Fruit fly (Drosophila melanogaster) whole organism, wandering third instar larva: ENCODE results near the gene eIF2alpha.
A peak's percentile ranks its signal among the peaks of the same experiment; 100 is the strongest.

Experiments used
- Abd-B ChIP-seq: fragments of >200 bp; optimal IDR thresholded peaks from 2 replicates; lab custom pipeline; 2017; ENCODE audit warnings: missing biosample characterization, missing genetic modification characterization
- CG32264 ChIP-seq: fragments of 200-800 bp; sonication (Bioruptor generic); optimal IDR thresholded peaks from 2 replicates; lab custom pipeline; 2016; ENCODE audit warnings: missing biosample characterization, missing genetic modification characterization
- CG9705 ChIP-seq: fragments of 200-800 bp; sonication (Bioruptor generic); optimal IDR thresholded peaks from 2 replicates; lab custom pipeline; 2018; ENCODE audit warnings: missing biosample characterization, mild to moderate bottlenecking, missing genetic modification characterization
- CrebA ChIP-seq: fragments of 200-800 bp; sonication (Bioruptor generic); optimal IDR thresholded peaks from 2 replicates; lab custom pipeline; 2016; ENCODE audit warnings: missing biosample characterization, mild to moderate bottlenecking, missing genetic modification characterization, borderline replicate concordance
- Dfd ChIP-seq: fragments of >200 bp; optimal IDR thresholded peaks from 2 replicates; lab custom pipeline; 2017; ENCODE audit warnings: missing biosample characterization, missing genetic modification characterization
- Dif ChIP-seq: fragments of 200-275, 200-300 bp; sonication (Bioruptor generic); optimal IDR thresholded peaks from 2 replicates; lab custom pipeline; 2018; ENCODE audit warnings: missing biosample characterization, missing genetic modification characterization; ENCODE audit not compliant: partially characterized antibody
- GATAd ChIP-seq: sonication (Bioruptor generic); optimal IDR thresholded peaks from 2 replicates; lab custom pipeline; 2016; ENCODE audit warnings: missing biosample characterization, missing genetic modification characterization
- HLH106 ChIP-seq: fragments of 200-800 bp; optimal IDR thresholded peaks from 3 replicates; lab custom pipeline; 2019; ENCODE audit warnings: missing biosample characterization, mild to moderate bottlenecking, missing genetic modification characterization, moderate library complexity
- Hr78 ChIP-seq: fragments of >200 bp; optimal IDR thresholded peaks from 2 replicates; lab custom pipeline; 2017; ENCODE audit warnings: missing biosample characterization, missing genetic modification characterization
- Hr83 ChIP-seq: fragments of 200-300 bp; sonication (Bioruptor generic); optimal IDR thresholded peaks from 2 replicates; lab custom pipeline; 2016; ENCODE audit warnings: missing biosample characterization, mild to moderate bottlenecking, missing genetic modification characterization, moderate library complexity; ENCODE audit not compliant: poor library complexity, severe bottlenecking
- Jra ChIP-seq: sonication (Bioruptor generic); optimal IDR thresholded peaks from 2 replicates; lab custom pipeline; 2016; ENCODE audit warnings: missing biosample characterization, missing genetic modification characterization
- Mio ChIP-seq: sonication (Bioruptor generic); optimal IDR thresholded peaks from 2 replicates; lab custom pipeline; 2016; ENCODE audit warnings: missing biosample characterization, missing genetic modification characterization
- Myc ChIP-seq: fragments of >200 bp; optimal IDR thresholded peaks from 2 replicates; lab custom pipeline; 2017
- N ChIP-seq: fragments of >200 bp; optimal IDR thresholded peaks from 2 replicates; lab custom pipeline; 2018; ENCODE audit warnings: missing biosample characterization, missing external identifiers, missing genetic modification characterization
- OdsH ChIP-seq: fragments of 200-800 bp; sonication (Bioruptor generic); optimal IDR thresholded peaks from 2 replicates; lab custom pipeline; 2016; ENCODE audit warnings: missing biosample characterization, mild to moderate bottlenecking, missing genetic modification characterization
- Rel ChIP-seq, 2 experiments: fragments of 200-800 bp; sonication (Bioruptor generic) in 1 of 2; optimal IDR thresholded peaks; 2 replicates in 1 of 2; 3 replicates in 1 of 2; lab custom pipeline; 2016 to 2019; ENCODE audit warnings: mild to moderate bottlenecking in 2 of 2, missing biosample characterization in 2 of 2, missing genetic modification characterization in 2 of 2, moderate library complexity in 1 of 2
- Sp1 ChIP-seq: fragments of 200-800 bp; sonication (Bioruptor generic); optimal IDR thresholded peaks from 3 replicates; lab custom pipeline; 2019; ENCODE audit warnings: missing biosample characterization, mild to moderate bottlenecking, missing genetic modification characterization, moderate library complexity
- br ChIP-seq: fragments of 200-800 bp; sonication (Bioruptor generic); optimal IDR thresholded peaks from 2 replicates; lab custom pipeline; 2016; ENCODE audit warnings: missing biosample characterization, missing genetic modification characterization
- brk ChIP-seq: fragments of 200-800 bp; sonication (Bioruptor generic); optimal IDR thresholded peaks from 2 replicates; lab custom pipeline; 2016; ENCODE audit warnings: missing biosample characterization, mild to moderate bottlenecking, missing genetic modification characterization
- dmrt93B ChIP-seq: fragments of 200-800 bp; sonication (Bioruptor generic); optimal IDR thresholded peaks from 2 replicates; lab custom pipeline; 2018; ENCODE audit warnings: missing biosample characterization, mild to moderate bottlenecking, missing genetic modification characterization
- dsf ChIP-seq: sonication (Bioruptor generic); optimal IDR thresholded peaks from 2 replicates; lab custom pipeline; 2016; ENCODE audit warnings: missing biosample characterization, missing genetic modification characterization, borderline replicate concordance
- ey ChIP-seq: fragments of 200-800 bp; sonication (Bioruptor generic); optimal IDR thresholded peaks from 2 replicates; lab custom pipeline; 2016; ENCODE audit warnings: missing biosample characterization, missing genetic modification characterization
- foxo ChIP-seq, 2 experiments: fragments of 200-800 bp; sonication (Bioruptor generic); optimal IDR thresholded peaks; 2 replicates in 1 of 2; 3 replicates in 1 of 2; lab custom pipeline; 2016 to 2017; ENCODE audit warnings: missing biosample characterization in 2 of 2, missing genetic modification characterization in 2 of 2
- fru ChIP-seq: fragments of 200-800 bp; sonication (Bioruptor generic); optimal IDR thresholded peaks from 3 replicates; lab custom pipeline; 2016; ENCODE audit warnings: missing biosample characterization, mild to moderate bottlenecking, missing genetic modification characterization
- h ChIP-seq: fragments of 200-800 bp; sonication (Bioruptor generic); optimal IDR thresholded peaks from 3 replicates; lab custom pipeline; 2016; ENCODE audit warnings: missing biosample characterization, mild to moderate bottlenecking, missing genetic modification characterization
- jim ChIP-seq: fragments of 175-275, 200-325 bp; sonication (Bioruptor generic); optimal IDR thresholded peaks from 2 replicates; lab custom pipeline; 2016; ENCODE audit warnings: missing biosample characterization, mild to moderate bottlenecking, missing genetic modification characterization
- lola ChIP-seq: fragments of >200 bp; optimal IDR thresholded peaks from 2 replicates; lab custom pipeline; 2017; ENCODE audit warnings: missing biosample characterization, missing genetic modification characterization
- pan ChIP-seq: fragments of >200 bp; optimal IDR thresholded peaks from 2 replicates; lab custom pipeline; 2017
- psq ChIP-seq: fragments of 200-800 bp; sonication (Bioruptor generic); optimal IDR thresholded peaks from 3 replicates; lab custom pipeline; 2017; ENCODE audit warnings: missing biosample characterization, mild to moderate bottlenecking, missing genetic modification characterization, moderate library complexity
- rgr ChIP-seq: fragments of 200-800 bp; sonication (Bioruptor generic); optimal IDR thresholded peaks from 3 replicates; lab custom pipeline; 2016; ENCODE audit warnings: missing biosample characterization, mild to moderate bottlenecking, missing genetic modification characterization
- sage ChIP-seq: fragments of 200-800 bp; sonication (Bioruptor generic); optimal IDR thresholded peaks from 2 replicates; lab custom pipeline; 2016; ENCODE audit warnings: missing biosample characterization, mild to moderate bottlenecking, missing genetic modification characterization
- sv ChIP-seq: fragments of 200-800 bp; sonication (Bioruptor generic); optimal IDR thresholded peaks from 3 replicates; lab custom pipeline; 2016; ENCODE audit warnings: missing biosample characterization, missing genetic modification characterization
- tai ChIP-seq: sonication (Bioruptor generic); optimal IDR thresholded peaks from 2 replicates; lab custom pipeline; 2016; ENCODE audit warnings: missing biosample characterization, missing genetic modification characterization
- usp ChIP-seq: fragments of >200 bp; optimal IDR thresholded peaks from 2 replicates; lab custom pipeline; 2017; ENCODE audit warnings: missing biosample characterization, missing genetic modification characterization
- woc ChIP-seq: sonication (Bioruptor generic); optimal IDR thresholded peaks from 2 replicates; lab custom pipeline; 2016; ENCODE audit warnings: missing biosample characterization, mild to moderate bottlenecking, missing genetic modification characterization

eIF2alpha gene

dm6 chrX:16428476-16428875, 18.3 kb downstream of the eIF2alpha start:
- no peak for TF ChIP-seq psq
- no peak for TF ChIP-seq woc
- TF ChIP-seq Hr83 (GFP tag; lab: Kevin White, UChicago), result no peak
- no peak for TF ChIP-seq HLH106 (tag; lab: Kevin White, UChicago)
- TF ChIP-seq h, result no peak
- no peak for TF ChIP-seq dmrt93B (GFP tag; lab: Kevin White, UChicago)

DNA sequence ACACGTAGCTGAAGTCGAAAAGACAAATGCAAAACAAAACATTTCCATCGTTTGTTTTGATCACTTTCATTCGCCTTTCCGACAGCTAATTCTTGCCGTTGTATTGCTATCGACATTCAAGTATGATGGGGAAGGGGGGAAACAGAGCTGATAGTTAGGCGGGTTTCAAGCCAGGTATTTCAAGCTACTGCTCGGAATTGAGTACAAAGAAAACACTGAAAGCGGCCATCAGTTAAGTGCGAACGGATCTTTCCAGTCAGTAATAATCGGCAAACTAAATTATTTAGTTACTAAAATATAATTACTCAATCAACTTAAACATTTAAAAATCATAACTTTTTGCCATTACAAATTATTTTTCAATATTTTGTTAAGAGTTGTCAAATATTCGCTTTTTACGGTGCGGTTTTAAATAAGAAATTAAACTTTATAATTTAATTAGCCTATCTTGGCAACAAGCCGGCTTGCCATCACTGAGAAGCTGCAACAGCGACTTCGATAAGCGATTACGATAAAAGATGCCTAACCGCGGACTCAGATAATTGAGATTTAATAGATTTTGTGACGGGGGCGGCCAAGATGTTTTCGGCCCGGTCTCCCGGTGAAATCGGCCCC, 18.9 kb downstream of the eIF2alpha start:
- TF ChIP-seq CG9705, result no peak
- no peak for TF ChIP-seq Dif (GFP tag; lab: Kevin White, UChicago)
- TF ChIP-seq brk, result no peak
- no peak for TF ChIP-seq Mio (GFP tag; lab: Kevin White, UChicago)
- TF ChIP-seq foxo (GFP tag; optimal IDR thresholded peaks at IDR 0.05; lab: Kevin White, UChicago), result no peak
- TF ChIP-seq pan (lab: Kevin White, UChicago), result no peak
- no peak for TF ChIP-seq Jra (GFP tag; lab: Kevin White, UChicago)
- no peak for TF ChIP-seq jim
- no peak for TF ChIP-seq Abd-B
- no peak for TF ChIP-seq OdsH (GFP tag; lab: Kevin White, UChicago)
- TF ChIP-seq Dfd (GFP tag; lab: Kevin White, UChicago), result no peak
- TF ChIP-seq ey, result no peak
- no peak for TF ChIP-seq tai
- peak; percentile 88 for TF ChIP-seq Myc (lab: Kevin White, UChicago)
- no peak for TF ChIP-seq CG32264
- TF ChIP-seq fru (GFP tag; lab: Kevin White, UChicago), result no peak
- TF ChIP-seq GATAd, result no peak
- TF ChIP-seq Sp1 (GFP tag; lab: Kevin White, UChicago), result no peak
- no peak for TF ChIP-seq lola (GFP tag; lab: Kevin White, UChicago)
- TF ChIP-seq rgr (GFP tag; lab: Kevin White, UChicago), result no peak
- TF ChIP-seq br (GFP tag; lab: Kevin White, UChicago), result no peak
- no peak for TF ChIP-seq dmrt93B (GFP tag; lab: Kevin White, UChicago)
- no peak for TF ChIP-seq usp (GFP tag; lab: Kevin White, UChicago)
- TF ChIP-seq woc, result peak; percentile 68
- TF ChIP-seq Hr78 (GFP tag; lab: Kevin White, UChicago), result no peak
- no peak for TF ChIP-seq CrebA
- TF ChIP-seq psq, result peak; percentile 70
- TF ChIP-seq, all 38 proteins: peak for 3

DNA sequence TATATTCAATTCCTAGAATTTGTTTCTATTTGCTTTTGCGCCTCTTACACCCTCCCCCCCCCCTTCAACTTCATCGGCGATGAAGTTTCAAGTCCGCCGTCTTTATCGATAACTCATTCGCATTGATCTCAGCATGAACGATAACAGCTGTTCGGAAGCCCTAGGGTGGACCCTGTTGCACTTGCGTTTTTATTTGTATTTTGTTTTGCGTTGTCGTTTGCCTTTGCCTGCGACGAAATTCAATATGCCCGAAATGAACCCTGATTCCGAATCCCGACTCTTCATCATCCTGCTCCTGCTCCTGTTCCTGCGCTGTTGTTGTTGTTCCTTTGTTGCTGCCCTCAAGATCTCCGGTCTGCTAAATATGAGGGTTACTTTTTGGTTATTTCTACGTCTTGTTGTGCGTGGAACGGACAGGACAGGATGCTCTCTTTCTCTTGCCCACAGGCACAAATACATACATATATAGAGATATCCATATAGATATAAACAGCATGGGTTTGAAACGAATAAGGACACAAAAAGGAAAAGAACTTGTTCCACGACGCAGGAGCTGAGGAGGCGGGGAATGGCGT, 20.2 kb downstream of the eIF2alpha start:
- TF ChIP-seq h (no peak), foxo (GFP tag; optimal IDR thresholded peaks at IDR 0.05; lab: Kevin White, UChicago) (no peak), sage (GFP tag; lab: Kevin White, UChicago) (no peak), Dif (GFP tag; lab: Kevin White, UChicago) (no peak), sv (GFP tag; lab: Kevin White, UChicago) (no peak), OdsH (GFP tag; lab: Kevin White, UChicago) (no peak), fru (GFP tag; lab: Kevin White, UChicago) (peak; percentile 37), N (GFP tag; lab: Kevin White, UChicago) (no peak), ey (no peak), HLH106 (tag; lab: Kevin White, UChicago) (peak; percentile 46), rgr (GFP tag; lab: Kevin White, UChicago) (no peak), pan (lab: Kevin White, UChicago) (no peak), Rel (GFP tag; optimal IDR thresholded peaks at IDR 0.05; lab: Kevin White, UChicago) (no peak), Rel (tag; optimal IDR thresholded peaks at IDR 0.05; lab: Kevin White, UChicago) (no peak), dsf (GFP tag; lab: Kevin White, UChicago) (no peak), psq (peak; percentile 69), Sp1 (GFP tag; lab: Kevin White, UChicago) (peak; percentile 20), usp (GFP tag; lab: Kevin White, UChicago) (no peak)
